Fruit fly (Drosophila melanogaster): ENCODE data around the gene CG5404.

The CG5404 gene

dm6 chr3R:15677074-15677409 is 27.4 kb upstream of the CG5404 start:
- no peak for TF ChIP-seq psq (optimal IDR thresholded peaks at IDR 0.05)
- TF ChIP-seq h (optimal IDR thresholded peaks at IDR 0.05), result no peak
- no peak for TF ChIP-seq ttk (optimal IDR thresholded peaks at IDR 0.05)
- TF ChIP-seq insv (optimal IDR thresholded peaks at IDR 0.05), result no peak
- TF ChIP-seq Myc (optimal IDR thresholded peaks at IDR 0.05), result no peak
- TF ChIP-seq Sin3A (optimal IDR thresholded peaks at IDR 0.05), result no peak

DNA sequence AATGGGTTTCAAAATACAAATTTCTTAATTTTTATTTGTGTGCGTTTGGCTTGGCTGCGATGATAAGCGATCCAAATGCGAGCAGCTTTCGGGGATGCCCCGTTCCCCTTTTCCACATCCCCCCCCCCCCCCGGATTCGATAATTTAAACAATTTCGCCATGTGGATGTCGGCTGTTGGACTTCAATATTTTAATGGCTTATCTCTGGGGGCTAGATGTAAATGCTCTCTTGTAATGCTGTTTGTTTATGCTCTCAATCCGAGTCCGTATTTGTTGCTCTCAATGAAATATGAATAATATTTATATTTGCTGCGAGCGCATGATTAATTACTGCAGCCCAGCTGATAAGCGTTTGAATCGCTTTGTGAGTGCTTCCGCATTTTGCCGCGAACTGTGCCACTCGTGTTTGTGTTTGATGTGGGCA is 26.9 kb upstream of the CG5404 start:
- TF ChIP-seq ttk (optimal IDR thresholded peaks at IDR 0.05), result no peak
- no peak for TF ChIP-seq Myc (optimal IDR thresholded peaks at IDR 0.05)
- no peak for TF ChIP-seq Sin3A (optimal IDR thresholded peaks at IDR 0.05)
- TF ChIP-seq psq (optimal IDR thresholded peaks at IDR 0.05), result no peak
- no peak for TF ChIP-seq insv (optimal IDR thresholded peaks at IDR 0.05)

DNA sequence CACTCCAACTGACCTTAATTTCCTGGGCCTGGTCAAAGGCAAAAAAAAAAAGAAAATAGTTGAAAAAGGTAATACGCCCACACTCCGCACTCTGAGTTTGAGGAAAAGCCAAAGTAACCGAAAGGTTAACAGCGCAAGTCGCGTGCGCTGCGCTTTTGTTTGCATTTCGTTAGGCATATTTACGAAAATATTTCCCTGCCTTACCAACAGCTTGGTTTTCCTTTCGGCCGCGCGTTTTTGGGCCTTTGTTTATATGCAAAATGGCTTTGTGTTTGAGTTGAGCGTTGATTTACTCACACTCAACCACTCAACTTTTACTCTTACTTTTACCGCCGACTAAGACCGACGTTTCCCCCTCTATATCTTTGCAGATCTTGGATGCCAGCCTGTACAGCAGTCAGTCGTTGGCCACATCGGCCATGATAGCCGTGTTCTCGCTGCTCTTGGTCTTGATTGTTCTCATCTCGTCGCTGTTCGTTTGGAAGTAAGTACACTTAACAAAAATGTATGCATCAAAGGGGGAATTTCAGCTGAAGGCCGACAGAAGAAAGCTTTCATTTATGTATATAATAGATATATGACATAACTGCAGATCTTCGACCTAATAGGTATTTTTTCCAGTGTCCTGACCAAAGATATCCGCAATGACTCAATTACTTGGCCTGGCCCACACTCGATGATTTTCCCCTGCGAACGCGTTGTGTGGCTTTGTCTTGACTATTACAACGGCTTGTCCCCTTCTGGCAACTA is 25.5 kb upstream of the CG5404 start:
- no peak for TF ChIP-seq ttk (optimal IDR thresholded peaks at IDR 0.05)
- TF ChIP-seq insv (optimal IDR thresholded peaks at IDR 0.05), result no peak
- TF ChIP-seq h (optimal IDR thresholded peaks at IDR 0.05), result no peak
- TF ChIP-seq psq (optimal IDR thresholded peaks at IDR 0.05), result no peak
- TF ChIP-seq Sin3A (optimal IDR thresholded peaks at IDR 0.05), result no peak
- no peak for TF ChIP-seq Myc (optimal IDR thresholded peaks at IDR 0.05)

DNA sequence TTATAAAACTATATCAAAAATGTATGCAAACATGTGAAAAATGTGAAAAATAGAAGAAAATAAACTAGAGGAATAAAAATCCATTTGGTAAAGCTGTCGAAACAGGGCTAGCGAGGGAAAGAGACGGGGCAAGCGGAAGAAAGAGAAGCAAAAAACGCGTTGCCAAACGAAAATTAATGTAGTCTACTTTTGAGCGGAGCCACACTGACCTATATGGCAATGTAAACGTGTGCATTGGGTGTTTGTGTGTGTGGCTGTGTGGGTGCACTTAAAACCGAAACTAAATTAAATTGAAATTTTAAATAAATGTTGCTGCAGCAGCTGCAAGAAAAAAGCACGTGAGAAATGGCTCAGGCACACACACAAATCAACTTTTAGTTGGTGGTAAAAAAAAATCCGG is 24.5 kb upstream of the CG5404 start:
- TF ChIP-seq h (optimal IDR thresholded peaks at IDR 0.05), result no peak
- TF ChIP-seq psq (optimal IDR thresholded peaks at IDR 0.05), result no peak
- no peak for TF ChIP-seq Sin3A (optimal IDR thresholded peaks at IDR 0.05)
- TF ChIP-seq Myc (optimal IDR thresholded peaks at IDR 0.05), result no peak
- TF ChIP-seq insv (optimal IDR thresholded peaks at IDR 0.05), result no peak
- TF ChIP-seq ttk (optimal IDR thresholded peaks at IDR 0.05), result no peak

DNA sequence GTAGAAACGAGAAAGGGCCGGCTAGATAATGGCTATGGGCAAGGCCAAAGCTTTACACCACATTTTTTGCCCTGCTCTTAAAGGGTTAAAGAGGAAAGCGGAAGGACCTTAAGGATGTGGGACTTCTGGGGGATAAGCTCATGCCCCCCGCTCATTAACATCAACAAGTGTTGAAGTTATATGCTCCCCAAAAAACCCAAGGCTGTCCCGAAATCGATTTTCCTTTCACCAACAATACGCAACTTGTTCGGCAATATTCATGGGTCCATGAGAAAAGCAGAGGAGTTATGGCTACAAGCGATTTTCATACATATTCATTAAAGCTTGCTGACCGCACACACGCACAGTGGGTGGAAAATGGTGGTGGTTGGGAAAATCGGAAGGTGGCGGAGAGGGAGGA is 23.8 kb upstream of the CG5404 start:
- TF ChIP-seq Myc (optimal IDR thresholded peaks at IDR 0.05) (no peak), psq (optimal IDR thresholded peaks at IDR 0.05) (no peak), Sin3A (optimal IDR thresholded peaks at IDR 0.05) (no peak), insv (optimal IDR thresholded peaks at IDR 0.05) (no peak), h (optimal IDR thresholded peaks at IDR 0.05) (no peak), ttk (optimal IDR thresholded peaks at IDR 0.05) (no peak)

DNA sequence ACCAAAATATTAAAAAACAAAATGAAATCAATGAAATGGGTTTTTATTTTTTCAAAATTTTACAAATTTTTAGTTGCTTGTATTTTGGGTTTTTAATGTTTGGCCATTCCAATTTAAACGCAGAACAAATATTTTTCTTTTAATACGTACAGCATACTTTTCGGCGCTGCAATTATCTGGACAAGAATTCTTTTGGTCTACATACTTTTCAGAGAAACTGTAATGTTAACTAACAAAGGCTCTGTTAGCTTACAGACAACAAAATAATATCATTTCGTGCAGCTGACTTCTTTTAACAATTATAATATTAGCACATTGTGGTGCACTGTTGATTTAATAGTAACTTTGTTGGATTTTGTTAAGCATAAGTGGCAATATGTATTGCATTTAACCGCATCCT is 16.0 kb upstream of the CG5404 start:
- TF ChIP-seq insv (optimal IDR thresholded peaks at IDR 0.05) (no peak), psq (optimal IDR thresholded peaks at IDR 0.05) (no peak), h (optimal IDR thresholded peaks at IDR 0.05) (no peak), Myc (optimal IDR thresholded peaks at IDR 0.05) (no peak), ttk (optimal IDR thresholded peaks at IDR 0.05) (no peak), Sin3A (optimal IDR thresholded peaks at IDR 0.05) (no peak)

DNA sequence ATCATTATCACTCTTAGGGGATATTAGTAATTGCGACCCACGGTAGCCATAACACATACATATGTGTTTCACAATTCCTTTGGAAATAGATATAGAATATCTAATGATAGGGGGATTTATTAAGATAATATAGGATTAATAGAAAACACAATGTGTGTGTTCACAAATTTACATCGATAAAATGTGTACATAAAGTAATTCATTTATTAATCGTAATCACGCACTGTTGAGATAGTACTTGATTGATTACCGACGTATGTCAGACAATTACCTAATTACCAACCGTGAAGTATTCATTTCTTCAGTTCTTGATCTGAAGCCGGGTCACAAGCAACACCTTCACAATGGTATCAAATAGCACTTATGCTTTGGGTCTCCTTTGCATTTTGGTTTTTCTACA is 11.7 kb upstream of the CG5404 start, which contains the start of gene CG31446:
Gene CG31446, plus strand, starts transcription at position 301 of the 400 bp plus-strand sequence.
- no peak for TF ChIP-seq Myc (optimal IDR thresholded peaks at IDR 0.05)

DNA sequence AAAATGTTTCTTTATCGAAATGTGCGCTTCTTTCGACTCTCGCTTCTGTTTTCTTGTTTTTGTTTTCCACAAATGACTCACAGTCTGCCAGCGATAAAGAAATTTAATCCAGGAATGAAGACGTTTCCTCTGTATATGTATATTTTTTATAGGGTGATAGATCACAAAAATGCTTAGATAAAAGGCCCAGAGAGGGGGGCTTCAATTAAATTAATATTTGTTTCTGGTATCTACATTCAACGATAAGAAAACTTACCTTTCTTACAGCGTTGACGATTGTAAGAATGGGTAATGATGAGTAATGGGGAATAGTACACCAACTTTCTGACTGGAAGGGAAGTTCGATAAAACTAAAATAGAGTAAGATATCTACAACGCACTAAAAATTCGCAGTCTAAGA is 10.1 kb upstream of the CG5404 start:
- no peak for TF ChIP-seq insv (optimal IDR thresholded peaks at IDR 0.05)
- TF ChIP-seq ttk (optimal IDR thresholded peaks at IDR 0.05), result no peak
- no peak for TF ChIP-seq h (optimal IDR thresholded peaks at IDR 0.05)
- TF ChIP-seq Myc (optimal IDR thresholded peaks at IDR 0.05), result no peak
- TF ChIP-seq psq (optimal IDR thresholded peaks at IDR 0.05), result no peak

DNA sequence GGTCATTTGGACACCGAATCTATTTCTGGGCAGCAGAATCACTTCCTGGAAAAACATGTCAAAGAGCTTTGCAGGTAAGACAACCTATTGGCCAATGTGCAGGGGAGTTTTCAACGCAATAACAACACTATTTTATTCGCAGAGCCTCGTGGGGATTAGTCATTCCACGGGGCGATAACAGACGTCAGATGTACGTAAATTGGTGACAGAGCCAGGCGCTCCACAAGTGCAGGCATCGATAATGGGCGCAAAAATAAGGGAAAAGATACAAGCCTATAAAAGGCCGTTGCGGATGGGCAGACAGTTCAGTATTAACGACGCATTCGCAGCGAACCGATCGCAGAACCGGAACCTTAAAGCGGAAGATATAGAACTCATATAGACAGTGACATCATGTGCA is 9.5 kb upstream of the CG5404 start, which contains the start of gene CG5399:
Gene CG5399, plus strand, starts transcription at position 301 of the 400 bp plus-strand sequence.
- TF ChIP-seq psq (optimal IDR thresholded peaks at IDR 0.05), result no peak
- TF ChIP-seq insv (optimal IDR thresholded peaks at IDR 0.05), result no peak
- no peak for TF ChIP-seq h (optimal IDR thresholded peaks at IDR 0.05)
- TF ChIP-seq ttk (optimal IDR thresholded peaks at IDR 0.05), result no peak
- TF ChIP-seq Sin3A (optimal IDR thresholded peaks at IDR 0.05), result no peak
- no peak for TF ChIP-seq Myc (optimal IDR thresholded peaks at IDR 0.05)

DNA sequence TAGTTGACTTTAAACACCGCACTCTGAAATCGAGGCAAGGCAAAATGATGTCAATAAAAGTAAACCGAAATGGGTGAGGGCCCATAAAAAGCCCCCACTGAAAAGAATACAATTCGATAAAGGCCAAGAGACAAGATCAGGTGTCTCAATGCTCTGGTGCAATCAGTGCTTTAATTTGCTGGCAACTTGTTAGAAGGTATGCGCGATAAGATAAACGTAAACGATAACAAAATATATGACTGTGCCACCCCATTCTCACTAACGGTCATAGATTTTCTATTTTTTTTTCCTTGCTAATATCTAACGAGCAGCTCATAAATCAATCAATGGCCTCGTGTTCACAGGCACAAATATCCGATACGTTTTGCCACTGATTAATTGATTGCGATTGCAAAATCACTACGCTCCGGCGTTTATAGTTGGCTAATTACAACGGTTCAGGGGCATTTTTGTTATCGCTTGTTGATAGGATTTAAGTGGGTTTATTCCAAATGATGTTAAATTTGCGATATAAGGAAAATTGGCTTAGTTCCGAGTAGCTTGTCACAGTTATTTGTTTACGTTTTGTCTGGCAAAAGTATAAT is 7.9 kb upstream of the CG5404 start:
- TF ChIP-seq psq (optimal IDR thresholded peaks at IDR 0.05) (no peak), insv (optimal IDR thresholded peaks at IDR 0.05) (no peak), Sin3A (optimal IDR thresholded peaks at IDR 0.05) (no peak), ttk (optimal IDR thresholded peaks at IDR 0.05) (no peak), Myc (optimal IDR thresholded peaks at IDR 0.05) (no peak), h (optimal IDR thresholded peaks at IDR 0.05) (no peak)

- TF ChIP-seq insv (optimal IDR thresholded peaks at IDR 0.05), result no peak
- no peak for TF ChIP-seq ttk (optimal IDR thresholded peaks at IDR 0.05)
- TF ChIP-seq h (optimal IDR thresholded peaks at IDR 0.05), result no peak
- TF ChIP-seq psq (optimal IDR thresholded peaks at IDR 0.05), result no peak
- no peak for TF ChIP-seq Sin3A (optimal IDR thresholded peaks at IDR 0.05)
- no peak for TF ChIP-seq Myc (optimal IDR thresholded peaks at IDR 0.05)
Measured at dm6 chr3R:15700801-15701200, 3.7 kb upstream of the CG5404 start.

- TF ChIP-seq psq (optimal IDR thresholded peaks at IDR 0.05) (no peak), insv (optimal IDR thresholded peaks at IDR 0.05) (no peak), Sin3A (optimal IDR thresholded peaks at IDR 0.05) (no peak), Myc (optimal IDR thresholded peaks at IDR 0.05) (no peak), h (optimal IDR thresholded peaks at IDR 0.05) (no peak), ttk (optimal IDR thresholded peaks at IDR 0.05) (no peak)
Measured at dm6 chr3R:15716485-15716884, 12.0 kb downstream of the CG5404 start, which contains the start of gene CG31294. CG31294 (minus strand) TSS chr3R:15716585.

DNA sequence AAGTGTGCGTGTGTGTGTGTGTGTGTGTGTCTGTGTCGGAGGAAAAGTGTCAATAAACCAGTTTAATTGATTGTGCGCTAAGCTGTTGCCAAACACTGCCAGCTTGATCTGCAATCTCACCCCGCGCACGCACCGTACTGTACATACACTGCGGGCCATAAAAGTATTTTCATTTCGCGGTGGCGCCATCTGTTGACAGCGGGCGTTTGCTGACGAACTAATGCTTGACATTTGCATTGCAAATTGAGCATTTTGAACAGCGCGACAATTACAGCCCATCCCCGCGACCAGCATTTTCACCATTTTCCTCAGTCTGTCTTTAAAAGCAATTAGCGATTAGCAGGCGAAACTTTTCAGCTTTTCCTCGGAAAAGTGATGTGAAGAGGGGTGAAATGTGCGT is 26.2 kb downstream of the CG5404 start:
- TF ChIP-seq ttk (optimal IDR thresholded peaks at IDR 0.05), result no peak
- TF ChIP-seq Sin3A (optimal IDR thresholded peaks at IDR 0.05), result no peak
- TF ChIP-seq Myc (optimal IDR thresholded peaks at IDR 0.05), result no peak
- no peak for TF ChIP-seq insv (optimal IDR thresholded peaks at IDR 0.05)
- TF ChIP-seq psq (optimal IDR thresholded peaks at IDR 0.05), result no peak
- TF ChIP-seq h (optimal IDR thresholded peaks at IDR 0.05), result no peak

All from Kc167 (cell line).